Worm (Caenorhabditis elegans) whole organism, young adult: ENCODE results near the gene try-1.

Experiments used
- B0336.3 ChIP-seq: fragments of 200-800 bp; sonication (Bioruptor generic); IDR thresholded peaks from 2 replicates; pipeline ENCODE4 v1.3.6; 2022; ENCODE audit warnings: missing genetic modification characterization, missing compliant biosample characterization
- C17E4.6 ChIP-seq: fragments of 200-800 bp; sonication (Bioruptor generic); IDR thresholded peaks from 2 replicates; pipeline ENCODE4 v1.3.6; 2022; ENCODE audit warnings: missing genetic modification reagents, missing genetic modification characterization, missing compliant biosample characterization
- D2030.7 ChIP-seq: fragments of 200-800 bp; sonication (Bioruptor generic); IDR thresholded peaks from 2 replicates; pipeline ENCODE4 v1.3.6; 2022; ENCODE audit warnings: missing genetic modification reagents, missing genetic modification characterization, missing compliant biosample characterization
- F22D6.2 ChIP-seq: sonication (generic microtip); optimal IDR thresholded peaks from 2 replicates; lab custom pipeline; 2016; ENCODE audit warnings: mild to moderate bottlenecking, missing genetic modification characterization, missing compliant biosample characterization
- F39B2.1 ChIP-seq: fragments of 200-800 bp; sonication (Bioruptor generic); IDR thresholded peaks from 2 replicates; pipeline ENCODE4 v1.3.6; 2022; ENCODE audit warnings: missing genetic modification reagents, missing genetic modification characterization, missing compliant biosample characterization
- F52B5.7 ChIP-seq: sonication (generic microtip); optimal IDR thresholded peaks from 2 replicates; lab custom pipeline; 2016; ENCODE audit warnings: mild to moderate bottlenecking, missing genetic modification characterization, missing compliant biosample characterization
- K11D2.4 ChIP-seq: fragments of 200-800 bp; sonication (Bioruptor generic); IDR thresholded peaks from 2 replicates; pipeline ENCODE4 v1.3.6; 2022; ENCODE audit warnings: missing genetic modification reagents, missing genetic modification characterization, missing compliant biosample characterization
- T07F8.4 ChIP-seq: sonication (generic microtip); optimal IDR thresholded peaks from 2 replicates; lab custom pipeline; 2016; ENCODE audit warnings: mild to moderate bottlenecking, missing genetic modification characterization, moderate library complexity, missing compliant biosample characterization
- Y53G8AR.9 ChIP-seq: fragments of 200-800 bp; sonication (Bioruptor generic); conservative IDR thresholded peaks from 2 replicates; pipeline ENCODE4 v1.3.6; 2022; ENCODE audit warnings: missing genetic modification reagents, missing genetic modification characterization, missing compliant biosample characterization
- Y56A3A.18 ChIP-seq: fragments of 200-800 bp; sonication (Bioruptor generic); IDR thresholded peaks from 2 replicates; pipeline ENCODE4 v1.3.6; 2022; ENCODE audit warnings: missing genetic modification reagents, missing genetic modification characterization, missing compliant biosample characterization
- ZK185.1 ChIP-seq: sonication (generic microtip); optimal IDR thresholded peaks from 2 replicates; lab custom pipeline; 2016; ENCODE audit warnings: mild to moderate bottlenecking, missing genetic modification characterization, missing compliant biosample characterization; ENCODE audit not compliant: poor library complexity, severe bottlenecking
- aptf-2 ChIP-seq: fragments of 200-800 bp; sonication (Bioruptor generic); conservative IDR thresholded peaks from 2 replicates; pipeline ENCODE4 v1.3.6; 2022; ENCODE audit warnings: missing genetic modification reagents, missing genetic modification characterization, missing compliant biosample characterization
- attf-5 ChIP-seq: fragments of 200-800 bp; sonication (Bioruptor generic); optimal IDR thresholded peaks from 2 replicates; lab custom pipeline; 2018; ENCODE audit warnings: mild to moderate bottlenecking, missing genetic modification characterization, missing compliant biosample characterization
- cebp-1 ChIP-seq, 2 experiments: fragments of 200-800 bp in 1 of 2; sonication (Bioruptor generic) in 1 of 2; sonication (generic microtip) in 1 of 2; IDR thresholded peaks in 1 of 2; optimal IDR thresholded peaks in 1 of 2; 2 replicates each; pipeline versions ENCODE4 v1.3.6 to Lab custom; 2017 to 2022; ENCODE audit warnings: missing compliant biosample characterization in 2 of 2, missing genetic modification characterization in 2 of 2, mild to moderate bottlenecking in 1 of 2, missing genetic modification reagents in 1 of 2, moderate library complexity in 1 of 2
- ceh-40 ChIP-seq: fragments of 200-800 bp; sonication (Bioruptor generic); IDR thresholded peaks from 2 replicates; pipeline ENCODE4 v1.3.6; 2022; ENCODE audit warnings: missing genetic modification characterization, missing compliant biosample characterization
- ceh-79 ChIP-seq: sonication (generic microtip); optimal IDR thresholded peaks from 2 replicates; lab custom pipeline; 2017; ENCODE audit warnings: mild to moderate bottlenecking, missing genetic modification characterization, missing compliant biosample characterization
- dox-1 ChIP-seq: fragments of 200-800 bp; sonication (Bioruptor generic); IDR thresholded peaks from 2 replicates; pipeline ENCODE4 v1.3.6; 2022; ENCODE audit warnings: missing genetic modification reagents, missing genetic modification characterization, missing compliant biosample characterization
- egl-18 ChIP-seq: fragments of 200-800 bp; sonication (Bioruptor generic); IDR thresholded peaks from 2 replicates; pipeline ENCODE4 v1.3.6; 2022; ENCODE audit warnings: missing genetic modification reagents, missing genetic modification characterization, missing compliant biosample characterization
- ekl-4 ChIP-seq: fragments of 200-800 bp; sonication (Bioruptor generic); IDR thresholded peaks from 2 replicates; pipeline ENCODE4 v1.3.6; 2022; ENCODE audit warnings: missing genetic modification reagents, missing genetic modification characterization, missing compliant biosample characterization
- fkh-3 ChIP-seq: sonication (generic microtip); optimal IDR thresholded peaks from 2 replicates; lab custom pipeline; 2016; ENCODE audit warnings: mild to moderate bottlenecking, missing genetic modification characterization, missing compliant biosample characterization
- hmg-1.2 ChIP-seq: fragments of 200-800 bp; sonication (Bioruptor generic); IDR thresholded peaks from 2 replicates; pipeline ENCODE4 v1.3.6; 2022; ENCODE audit warnings: missing genetic modification reagents, missing genetic modification characterization, missing compliant biosample characterization
- hmg-20 ChIP-seq: fragments of 200-800 bp; sonication (Bioruptor generic); IDR thresholded peaks from 2 replicates; pipeline ENCODE4 v1.3.6; 2022; ENCODE audit warnings: missing genetic modification reagents, missing genetic modification characterization, missing compliant biosample characterization
- hrde-1 ChIP-seq: sonication (generic microtip); optimal IDR thresholded peaks from 2 replicates; lab custom pipeline; 2016; ENCODE audit warnings: missing genetic modification characterization, mild to moderate bottlenecking, missing compliant biosample characterization, moderate library complexity, missing genotype, missing genetic modification reagents, borderline replicate concordance
- let-526 ChIP-seq: fragments of 200-800 bp; sonication (Bioruptor generic); IDR thresholded peaks from 2 replicates; pipeline ENCODE4 v1.3.6; 2022; ENCODE audit warnings: missing genetic modification reagents, missing genetic modification characterization, missing compliant biosample characterization
- let-607 ChIP-seq, 2 experiments: fragments of 200-800 bp in 1 of 2; sonication (Bioruptor generic) in 1 of 2; sonication (generic microtip) in 1 of 2; optimal IDR thresholded peaks; 2 replicates each; lab custom pipeline; 2016 to 2018; ENCODE audit warnings: mild to moderate bottlenecking in 2 of 2, missing compliant biosample characterization in 2 of 2, missing genetic modification characterization in 2 of 2, moderate library complexity in 2 of 2, missing genotype in 1 of 2
- lir-1 ChIP-seq: fragments of 200-800 bp; sonication (Bioruptor generic); conservative IDR thresholded peaks from 2 replicates; pipeline ENCODE4 v1.3.6; 2022; ENCODE audit warnings: missing genetic modification reagents, missing genetic modification characterization, missing compliant biosample characterization
- madf-6 ChIP-seq: fragments of 200-800 bp; sonication (Bioruptor generic); IDR thresholded peaks from 2 replicates; pipeline ENCODE4 v1.3.6; 2022; ENCODE audit warnings: missing genetic modification reagents, missing genetic modification characterization, missing compliant biosample characterization
- nfya-1 ChIP-seq: sonication (generic microtip); optimal IDR thresholded peaks from 2 replicates; lab custom pipeline; 2017; ENCODE audit warnings: antibody characterized with exemption, missing compliant biosample characterization, missing genetic modification characterization, borderline replicate concordance; ENCODE audit not compliant: insufficient read depth
- nfyb-1 ChIP-seq: fragments of 200-800 bp; sonication (Bioruptor generic); IDR thresholded peaks from 2 replicates; pipeline ENCODE4 v1.3.6; 2022; ENCODE audit warnings: missing genetic modification reagents, missing genetic modification characterization, missing compliant biosample characterization
- nhr-120 ChIP-seq: fragments of 200-800 bp; sonication (Bioruptor generic); IDR thresholded peaks from 2 replicates; pipeline ENCODE4 v1.3.6; 2022; ENCODE audit warnings: missing genetic modification characterization, missing compliant biosample characterization
- nhr-179 ChIP-seq: sonication (generic microtip); optimal IDR thresholded peaks from 2 replicates; lab custom pipeline; 2016; ENCODE audit warnings: mild to moderate bottlenecking, missing genetic modification characterization, missing compliant biosample characterization
- nhr-80 ChIP-seq: sonication (generic microtip); optimal IDR thresholded peaks from 2 replicates; lab custom pipeline; 2016; ENCODE audit warnings: missing genetic modification characterization, missing compliant biosample characterization
- rcor-1 ChIP-seq: fragments of 200-800 bp; sonication (Bioruptor generic); IDR thresholded peaks from 2 replicates; pipeline ENCODE4 v1.3.6; 2022; ENCODE audit warnings: missing genetic modification reagents, missing genetic modification characterization, missing compliant biosample characterization
- repo-1 ChIP-seq: sonication (generic microtip); optimal IDR thresholded peaks from 2 replicates; lab custom pipeline; 2017; ENCODE audit warnings: mild to moderate bottlenecking, missing genetic modification characterization, missing compliant biosample characterization
- sea-2 ChIP-seq: fragments of 200-800 bp; sonication (Bioruptor generic); IDR thresholded peaks from 2 replicates; pipeline ENCODE4 v1.3.6; 2022; ENCODE audit warnings: missing genetic modification characterization, missing compliant biosample characterization
- snpc-1.3 ChIP-seq: sonication (generic microtip); optimal IDR thresholded peaks from 2 replicates; lab custom pipeline; 2017; ENCODE audit warnings: missing genetic modification characterization, mild to moderate bottlenecking, missing compliant biosample characterization, antibody characterized with exemption, moderate library complexity, missing genotype, missing genetic modification reagents; ENCODE audit not compliant: insufficient read depth
- snpc-3.4 ChIP-seq: sonication (generic microtip); optimal IDR thresholded peaks from 2 replicates; lab custom pipeline; 2017; ENCODE audit warnings: missing genetic modification characterization, mild to moderate bottlenecking, missing compliant biosample characterization, antibody characterized with exemption, moderate library complexity, missing genotype, missing genetic modification reagents
- snpc-4 ChIP-seq, 5 experiments: fragments of 150-350 bp in 1 of 5; sonication (generic microtip) in 4 of 5; optimal IDR thresholded peaks; 2 replicates each; lab custom pipeline; 2014 to 2018; ENCODE audit warnings: missing genetic modification characterization in 5 of 5, missing biosample characterization in 3 of 5, antibody characterized with exemption in 2 of 5, mild to moderate bottlenecking in 2 of 5, missing compliant biosample characterization in 2 of 5, missing genotype in 2 of 5, moderate library complexity in 2 of 5, missing genetic modification reagents in 1 of 5
- tlf-1 ChIP-seq: fragments of 200-800 bp; sonication (Bioruptor generic); optimal IDR thresholded peaks from 2 replicates; lab custom pipeline; 2018; ENCODE audit warnings: mild to moderate bottlenecking, missing genetic modification characterization, missing compliant biosample characterization
- zfh-2 ChIP-seq: fragments of 200-800 bp; sonication (Bioruptor generic); conservative IDR thresholded peaks from 2 replicates; pipeline ENCODE4 v1.3.6; 2022; ENCODE audit warnings: missing genetic modification reagents, missing genetic modification characterization, missing compliant biosample characterization
- ztf-18 ChIP-seq: sonication (generic microtip); optimal IDR thresholded peaks from 2 replicates; lab custom pipeline; 2016; ENCODE audit warnings: missing genotype, mild to moderate bottlenecking, missing genetic modification characterization, missing compliant biosample characterization

The try-1 gene

DNA sequence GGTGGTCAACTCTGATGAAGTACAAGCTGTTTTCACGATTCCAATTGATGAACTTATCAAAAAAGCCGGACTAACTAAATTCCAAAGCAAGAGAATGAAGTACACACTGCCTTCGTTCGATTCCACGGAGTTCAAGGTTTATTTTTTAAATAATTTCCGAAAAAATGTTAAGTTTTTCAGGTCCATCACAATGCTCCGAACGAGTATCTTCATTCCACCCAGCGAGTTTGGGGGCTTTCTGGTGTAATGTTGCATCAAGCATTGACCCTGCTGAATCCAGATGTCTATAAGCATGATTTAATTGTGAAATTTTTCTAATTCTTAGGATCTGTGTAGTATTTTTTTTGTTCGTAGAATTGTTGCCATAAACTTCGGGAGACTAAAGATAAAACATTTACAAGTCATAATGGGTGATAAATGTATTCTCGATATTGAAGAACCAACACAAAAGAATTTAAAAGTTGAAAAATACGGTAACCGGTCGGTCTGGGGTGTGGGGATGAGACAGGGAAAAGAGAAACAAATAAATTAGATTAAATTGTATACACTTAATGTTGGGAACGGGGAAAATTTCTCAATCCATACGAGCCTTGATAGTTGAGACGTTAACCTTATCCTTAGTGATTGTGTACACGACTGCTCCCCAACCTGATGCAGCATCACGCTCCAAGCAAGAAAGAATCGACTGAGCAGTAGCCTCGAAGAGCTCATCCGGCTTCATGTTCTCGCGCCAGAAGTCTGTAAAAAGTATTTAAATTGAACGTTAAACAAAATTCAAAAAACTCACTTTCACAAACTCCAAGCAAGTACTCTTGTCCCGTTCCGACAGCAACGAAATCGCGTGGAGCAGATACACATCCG lies 5.0 kb upstream of the try-1 start (continued):
- TF ChIP-seq zfh-2 (GFP tag; lab: Robert Waterston, UW), result no peak
- TF ChIP-seq cebp-1 (GFP tag; IDR thresholded peaks at IDR 0.05; lab: Robert Waterston, UW), result no peak
- peak; percentile 27 for TF ChIP-seq cebp-1 (tag; optimal IDR thresholded peaks at IDR 0.05; lab: Kevin White, UChicago)
- TF ChIP-seq rcor-1 (GFP tag; lab: Robert Waterston, UW), result no peak
- no peak for TF ChIP-seq fkh-3
- no peak for TF ChIP-seq nhr-120
- no peak for TF ChIP-seq nhr-179
- TF ChIP-seq F22D6.2 (tag; lab: Kevin White, UChicago), result no peak
- no peak for TF ChIP-seq K11D2.4
- TF ChIP-seq snpc-3.4 (tag; lab: Kevin White, UChicago), result peak; percentile 21
- no peak for TF ChIP-seq attf-5 (GFP tag; lab: Kevin White, UChicago)
- no peak for TF ChIP-seq F39B2.1 (GFP tag; lab: Robert Waterston, UW)
- peak; percentile 50 for TF ChIP-seq madf-6 (GFP tag; lab: Robert Waterston, UW)
- TF ChIP-seq tlf-1 (GFP tag; lab: Kevin White, UChicago), result no peak
- TF ChIP-seq nhr-80 (tag; lab: Kevin White, UChicago), result no peak
- TF ChIP-seq sea-2 (GFP tag; lab: Robert Waterston, UW), result no peak
- TF ChIP-seq ZK185.1 (tag; lab: Kevin White, UChicago), result no peak
- no peak for TF ChIP-seq D2030.7 (GFP tag; lab: Robert Waterston, UW)
- no peak for TF ChIP-seq Y56A3A.18 (GFP tag; lab: Robert Waterston, UW)
- TF ChIP-seq B0336.3 (GFP tag; lab: Robert Waterston, UW), result 0 out of 2 replicates have a peak, but pooled peaks have one; percentile 30
- no peak for TF ChIP-seq lir-1 (GFP tag; lab: Robert Waterston, UW)
- no peak for TF ChIP-seq hmg-20 (GFP tag; lab: Robert Waterston, UW)
- no peak for TF ChIP-seq nfya-1
- TF ChIP-seq T07F8.4, result no peak
- TF ChIP-seq snpc-4 (GFP tag; optimal IDR thresholded peaks at IDR 0.05; lab: Kevin White, UChicago), result no peak
- peak in 1 of 4 experiments; percentile 7 for TF ChIP-seq snpc-4 (tag; optimal IDR thresholded peaks at IDR 0.05; lab: Kevin White, UChicago)
- no peak for TF ChIP-seq snpc-1.3 (tag; lab: Kevin White, UChicago)
- no peak for TF ChIP-seq ceh-79
- no peak for TF ChIP-seq dox-1 (GFP tag; lab: Robert Waterston, UW)
- TF ChIP-seq ztf-18 (tag; lab: Kevin White, UChicago), result no peak

DNA sequence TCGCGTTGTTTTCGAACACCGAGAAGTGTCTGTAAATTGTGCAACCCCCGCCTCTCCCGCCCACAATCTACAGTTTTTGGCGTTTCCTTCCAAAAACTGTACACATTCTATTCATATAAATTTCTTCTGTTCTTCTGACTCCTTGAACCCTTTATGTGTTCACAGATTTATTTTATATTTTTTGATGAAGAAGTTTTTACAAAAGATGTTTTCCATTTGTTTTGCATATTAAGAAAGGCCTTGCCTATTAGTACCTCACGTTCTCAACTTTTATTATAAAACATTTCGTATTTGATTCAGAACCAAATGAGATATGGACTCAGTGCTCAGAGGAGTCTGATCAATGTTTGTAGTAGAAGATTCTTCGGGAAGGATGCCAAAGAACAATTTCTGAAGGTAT lies 4.0 kb upstream of the try-1 start, which contains the start of gene ndx-3:
Gene ndx-3 (plus strand): TSS at position 301 of the 400 bp plus-strand sequence.
- TF ChIP-seq aptf-2 (GFP tag; lab: Robert Waterston, UW), result no peak
- no peak for TF ChIP-seq let-607 (tag; optimal IDR thresholded peaks at IDR 0.05; lab: Kevin White, UChicago)

DNA sequence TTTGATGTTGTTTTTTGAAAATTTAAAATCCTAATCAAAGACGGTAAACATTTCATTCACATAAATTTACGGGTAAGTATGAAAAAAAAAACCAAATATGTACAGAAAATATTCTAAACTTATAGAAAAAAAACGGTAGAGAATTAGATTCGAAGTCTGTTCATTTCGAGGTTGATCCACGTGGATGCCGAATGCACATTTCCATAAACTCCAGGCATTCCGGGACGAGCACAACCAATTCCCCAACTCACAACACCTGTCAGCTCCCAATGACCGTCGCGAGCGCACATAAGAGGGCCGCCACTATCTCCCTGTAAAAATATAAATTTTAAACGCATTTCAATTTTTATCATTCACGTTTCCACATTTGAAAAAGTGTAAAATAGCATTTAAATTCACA lies 1.2 kb downstream of the try-1 start:
- TF ChIP-seq snpc-3.4 (tag; lab: Kevin White, UChicago), result peak; percentile 46
- TF ChIP-seq hmg-1.2 (GFP tag; lab: Robert Waterston, UW), result peak; percentile 4; the same call in 1 of the 2 replicates
- no peak for TF ChIP-seq ceh-40 (GFP tag; lab: Robert Waterston, UW)
- peak; percentile 52; the same call in 1 of the 2 replicates for TF ChIP-seq C17E4.6 (GFP tag; lab: Robert Waterston, UW)
- no peak for TF ChIP-seq F52B5.7 (tag; lab: Kevin White, UChicago)
- TF ChIP-seq egl-18 (GFP tag; lab: Robert Waterston, UW), result 0 out of 2 replicates have a peak, but pooled peaks have one; percentile 54
- 0 out of 2 replicates have a peak, but pooled peaks have one; percentile 47 for TF ChIP-seq Y53G8AR.9 (GFP tag; lab: Robert Waterston, UW)
- TF ChIP-seq hrde-1, result peak; percentile 13
- 0 out of 2 replicates have a peak, but pooled peaks have one; percentile 17 for TF ChIP-seq ekl-4 (GFP tag; lab: Robert Waterston, UW)
- 0 out of 2 replicates have a peak, but pooled peaks have one; percentile 10 for TF ChIP-seq nfyb-1 (GFP tag; lab: Robert Waterston, UW)
- TF ChIP-seq madf-6 (GFP tag; lab: Robert Waterston, UW), result peak; percentile 43
- TF ChIP-seq let-526 (GFP tag; lab: Robert Waterston, UW), result no peak
- TF ChIP-seq B0336.3 (GFP tag; lab: Robert Waterston, UW), result peak; percentile 62; the same call in 1 of the 2 replicates
- peak; percentile 63 for TF ChIP-seq repo-1 (tag; lab: Kevin White, UChicago)
